Fruit fly (Drosophila melanogaster): ENCODE results near the gene Axn.

dm6 chr3R:30021009-30021408 is 1.6 kb upstream of the Axn start:
- TF ChIP-seq psq (optimal IDR thresholded peaks at IDR 0.05) = no peak
- no peak for TF ChIP-seq insv (optimal IDR thresholded peaks at IDR 0.05)
- no peak for TF ChIP-seq Myc (optimal IDR thresholded peaks at IDR 0.05)
